Fruit fly (Drosophila melanogaster) whole organism, embryonic: Measurements from ENCODE around the gene Unc50.

Experiments used
- CG10209 ChIP-seq: fragments of 200-800 bp; sonication (Bioruptor generic); optimal IDR thresholded peaks from 3 replicates; lab custom pipeline; 2017; ENCODE audit warnings: missing biosample characterization, mild to moderate bottlenecking, missing genetic modification characterization, missing genetic modification reagents
- CG10366 ChIP-seq: fragments of 200-800 bp; sonication (Bioruptor generic); IDR thresholded peaks from 2 replicates; pipeline ENCODE4 v1.3.6; 2022; ENCODE audit warnings: missing biosample characterization, missing genetic modification characterization
- CG11398 ChIP-seq: fragments of 200-800 bp; sonication (Bioruptor generic); optimal IDR thresholded peaks from 2 replicates; lab custom pipeline; 2016; ENCODE audit warnings: missing biosample characterization, missing genetic modification characterization
- CG13424 ChIP-seq: fragments of 200-800 bp; sonication (Bioruptor generic); optimal IDR thresholded peaks from 2 replicates; lab custom pipeline; 2019; ENCODE audit warnings: missing biosample characterization, mild to moderate bottlenecking, missing genetic modification characterization, moderate library complexity
- CG15514 ChIP-seq: fragments of 200-800 bp; sonication (Bioruptor generic); optimal IDR thresholded peaks from 3 replicates; lab custom pipeline; 2017; ENCODE audit warnings: missing biosample characterization, missing genetic modification characterization, mild to moderate bottlenecking, moderate library complexity, missing genetic modification reagents
- CG15601 ChIP-seq: fragments of 200-800 bp; sonication (Bioruptor generic); optimal IDR thresholded peaks from 3 replicates; lab custom pipeline; 2019; ENCODE audit warnings: missing biosample characterization, mild to moderate bottlenecking, missing genetic modification characterization, moderate library complexity
- CG17612 ChIP-seq: fragments of 200-800 bp; sonication (Bioruptor generic); IDR thresholded peaks from 2 replicates; pipeline ENCODE4 v1.3.6; 2022; ENCODE audit warnings: missing biosample characterization, missing genetic modification characterization
- CG6854 ChIP-seq: fragments of 200-800 bp; sonication (Bioruptor generic); optimal IDR thresholded peaks from 3 replicates; lab custom pipeline; 2017; ENCODE audit warnings: missing biosample characterization, mild to moderate bottlenecking, missing genetic modification characterization
- CG7745 ChIP-seq: fragments of 200-800 bp; sonication (Bioruptor generic); optimal IDR thresholded peaks from 2 replicates; lab custom pipeline; 2018; ENCODE audit warnings: missing biosample characterization, mild to moderate bottlenecking, missing genetic modification characterization, moderate library complexity
- CG9727 ChIP-seq: fragments of 200-800 bp; sonication (Bioruptor generic); optimal IDR thresholded peaks from 3 replicates; lab custom pipeline; 2017; ENCODE audit warnings: missing biosample characterization, mild to moderate bottlenecking, missing genetic modification characterization
- CG9817 ChIP-seq: fragments of 200-800 bp; sonication (Bioruptor generic); optimal IDR thresholded peaks from 2 replicates; lab custom pipeline; 2018; ENCODE audit warnings: missing biosample characterization, mild to moderate bottlenecking, missing genetic modification characterization, moderate library complexity
- Camta ChIP-seq: fragments of 200-800 bp; sonication (Bioruptor generic); optimal IDR thresholded peaks from 2 replicates; lab custom pipeline; 2016; ENCODE audit warnings: missing biosample characterization, missing genetic modification characterization
- CoRest ChIP-seq: fragments of 200-800 bp; sonication (Bioruptor generic); optimal IDR thresholded peaks from 3 replicates; lab custom pipeline; 2018; ENCODE audit warnings: missing biosample characterization, mild to moderate bottlenecking, missing genetic modification characterization, moderate library complexity
- Dad ChIP-seq: fragments of 200-800 bp; sonication (Bioruptor generic); optimal IDR thresholded peaks from 3 replicates; lab custom pipeline; 2016; ENCODE audit warnings: missing biosample characterization, missing genetic modification characterization
- E2f2 ChIP-seq: fragments of 200-800 bp; sonication (Bioruptor generic); IDR thresholded peaks from 2 replicates; pipeline ENCODE4 v1.3.6; 2022; ENCODE audit warnings: missing biosample characterization, missing genetic modification characterization
- Eip74EF ChIP-seq, 2 experiments: fragments of 200-800 bp in 1 of 2; fragments of >200 bp in 1 of 2; sonication (Bioruptor generic) in 1 of 2; optimal IDR thresholded peaks; 2 replicates each; lab custom pipeline; 2017 to 2019; ENCODE audit warnings: missing biosample characterization in 2 of 2, missing genetic modification characterization in 2 of 2, mild to moderate bottlenecking in 1 of 2, moderate library complexity in 1 of 2
- Fer1 ChIP-seq: fragments of 200-800 bp; sonication (Bioruptor generic); optimal IDR thresholded peaks from 2 replicates; lab custom pipeline; 2017; ENCODE audit warnings: missing biosample characterization, mild to moderate bottlenecking, missing genetic modification characterization
- HHEX ChIP-seq: fragments of 200-800 bp; sonication (Bioruptor generic); optimal IDR thresholded peaks from 3 replicates; lab custom pipeline; 2017; ENCODE audit warnings: missing biosample characterization, mild to moderate bottlenecking, missing genetic modification characterization, missing genetic modification reagents
- HLH4C ChIP-seq: fragments of 200-800 bp; sonication (Bioruptor generic); IDR thresholded peaks from 3 replicates; pipeline ENCODE4 v1.3.6; 2022; ENCODE audit warnings: missing biosample characterization, missing genetic modification characterization; ENCODE audit not compliant: partially characterized antibody
- HLHmδ ChIP-seq: fragments of 200-800 bp; sonication (Bioruptor generic); optimal IDR thresholded peaks from 2 replicates; lab custom pipeline; 2018; ENCODE audit warnings: missing biosample characterization, mild to moderate bottlenecking, missing genetic modification characterization, moderate library complexity
- HmgZ ChIP-seq: fragments of 200-800 bp; sonication (Bioruptor generic); optimal IDR thresholded peaks from 2 replicates; lab custom pipeline; 2018; ENCODE audit warnings: missing biosample characterization, mild to moderate bottlenecking, missing genetic modification characterization
- Jarid2 ChIP-seq: fragments of 200-800 bp; sonication (Bioruptor generic); optimal IDR thresholded peaks from 3 replicates; lab custom pipeline; 2017; ENCODE audit warnings: mild to moderate bottlenecking, missing biosample characterization, missing genetic modification reagents, missing genetic modification characterization
- Lhr ChIP-seq: fragments of 200-800 bp; sonication (Bioruptor generic); optimal IDR thresholded peaks from 3 replicates; lab custom pipeline; 2017; ENCODE audit warnings: mild to moderate bottlenecking, missing biosample characterization, missing genetic modification reagents, missing genetic modification characterization
- MESR4 ChIP-seq: fragments of 200-800 bp; sonication (Bioruptor generic); optimal IDR thresholded peaks from 2 replicates; lab custom pipeline; 2018; ENCODE audit warnings: missing biosample characterization, mild to moderate bottlenecking, missing genetic modification characterization, moderate library complexity
- NC2β ChIP-seq: fragments of 200-800 bp; sonication (Bioruptor generic); optimal IDR thresholded peaks from 2 replicates; lab custom pipeline; 2016; ENCODE audit warnings: missing biosample characterization, missing genetic modification characterization
- Oli ChIP-seq: fragments of 200-800 bp; sonication (Bioruptor generic); optimal IDR thresholded peaks from 2 replicates; lab custom pipeline; 2018; ENCODE audit warnings: missing biosample characterization, mild to moderate bottlenecking, missing genetic modification characterization, moderate library complexity
- Sin3A ChIP-seq: fragments of >200 bp; optimal IDR thresholded peaks from 2 replicates; lab custom pipeline; 2018
- Sry-β ChIP-seq: fragments of 200-800 bp; sonication (Bioruptor generic); optimal IDR thresholded peaks from 2 replicates; lab custom pipeline; 2018; ENCODE audit warnings: missing biosample characterization, mild to moderate bottlenecking, missing genetic modification characterization, moderate library complexity
- TFAM ChIP-seq: fragments of 200-800 bp; sonication (Bioruptor generic); optimal IDR thresholded peaks from 2 replicates; lab custom pipeline; 2017; ENCODE audit warnings: missing biosample characterization, missing genetic modification characterization, inconsistent platforms
- btn ChIP-seq: fragments of 200-800 bp; sonication (Bioruptor generic); optimal IDR thresholded peaks from 2 replicates; lab custom pipeline; 2016; ENCODE audit warnings: missing biosample characterization, missing genetic modification characterization
- chm ChIP-seq: fragments of 200-800 bp; sonication (Bioruptor generic); IDR thresholded peaks from 2 replicates; pipeline ENCODE4 v1.3.6; 2022; ENCODE audit warnings: missing biosample characterization, missing genetic modification characterization
- emc ChIP-seq: fragments of 200-800 bp; sonication (Bioruptor generic); optimal IDR thresholded peaks from 2 replicates; lab custom pipeline; 2016; ENCODE audit warnings: missing biosample characterization, missing genetic modification characterization
- fd96Cb ChIP-seq: fragments of 200-800 bp; sonication (Bioruptor generic); optimal IDR thresholded peaks from 2 replicates; lab custom pipeline; 2018; ENCODE audit warnings: missing biosample characterization, mild to moderate bottlenecking, missing genetic modification characterization, moderate library complexity
- fu2 ChIP-seq: fragments of 200-800 bp; sonication (Bioruptor generic); optimal IDR thresholded peaks from 2 replicates; lab custom pipeline; 2016; ENCODE audit warnings: missing biosample characterization, missing genetic modification characterization
- gfzf ChIP-seq: fragments of 200-800 bp; sonication (Bioruptor generic); optimal IDR thresholded peaks from 2 replicates; lab custom pipeline; 2016; ENCODE audit warnings: missing biosample characterization, mild to moderate bottlenecking, missing genetic modification characterization, moderate library complexity
- her ChIP-seq: fragments of 200-800 bp; sonication (Bioruptor generic); optimal IDR thresholded peaks from 2 replicates; lab custom pipeline; 2016; ENCODE audit warnings: missing biosample characterization, missing genetic modification characterization
- jumu ChIP-seq: fragments of 200-800 bp; sonication (Bioruptor generic); optimal IDR thresholded peaks from 3 replicates; lab custom pipeline; 2016; ENCODE audit warnings: missing biosample characterization, missing genetic modification characterization
- lbe ChIP-seq: fragments of 200-800 bp; sonication (Bioruptor generic); optimal IDR thresholded peaks from 2 replicates; lab custom pipeline; 2016; ENCODE audit warnings: missing biosample characterization, mild to moderate bottlenecking, missing genetic modification characterization
- mam ChIP-seq: fragments of 200-800 bp; sonication (Bioruptor generic); optimal IDR thresholded peaks from 3 replicates; lab custom pipeline; 2016; ENCODE audit warnings: missing biosample characterization, missing genetic modification characterization
- mirr ChIP-seq: fragments of 200-800 bp; sonication (Bioruptor generic); optimal IDR thresholded peaks from 3 replicates; lab custom pipeline; 2018; ENCODE audit warnings: missing biosample characterization, mild to moderate bottlenecking, missing genetic modification characterization
- pb ChIP-seq: fragments of 200-800 bp; sonication (Bioruptor generic); optimal IDR thresholded peaks from 3 replicates; lab custom pipeline; 2016; ENCODE audit warnings: missing biosample characterization, missing genetic modification characterization
- prd ChIP-seq, 3 experiments: fragments of >200 bp in 2 of 3; fragments of 200-800 bp in 1 of 3; sonication (Bioruptor generic) in 1 of 3; optimal IDR thresholded peaks in 2 of 3; IDR thresholded peaks in 1 of 3; 2 replicates in 2 of 3; 3 replicates in 1 of 3; pipeline versions ENCODE4 v1.3.6 to Lab custom; 2017 to 2022; ENCODE audit warnings: missing biosample characterization in 1 of 3, missing genetic modification characterization in 1 of 3
- psq ChIP-seq: fragments of 200-800 bp; sonication (Bioruptor generic); optimal IDR thresholded peaks from 2 replicates; lab custom pipeline; 2017; ENCODE audit warnings: missing biosample characterization, missing genetic modification characterization
- tgo ChIP-seq: fragments of 200-800 bp; sonication (Bioruptor generic); IDR thresholded peaks from 3 replicates; pipeline ENCODE4 v1.3.6; 2022; ENCODE audit warnings: missing biosample characterization, missing genetic modification characterization
- tx ChIP-seq: fragments of 200-800 bp; sonication (Bioruptor generic); optimal IDR thresholded peaks from 2 replicates; lab custom pipeline; 2016; ENCODE audit warnings: missing biosample characterization, missing genetic modification characterization

The Unc50 gene

DNA sequence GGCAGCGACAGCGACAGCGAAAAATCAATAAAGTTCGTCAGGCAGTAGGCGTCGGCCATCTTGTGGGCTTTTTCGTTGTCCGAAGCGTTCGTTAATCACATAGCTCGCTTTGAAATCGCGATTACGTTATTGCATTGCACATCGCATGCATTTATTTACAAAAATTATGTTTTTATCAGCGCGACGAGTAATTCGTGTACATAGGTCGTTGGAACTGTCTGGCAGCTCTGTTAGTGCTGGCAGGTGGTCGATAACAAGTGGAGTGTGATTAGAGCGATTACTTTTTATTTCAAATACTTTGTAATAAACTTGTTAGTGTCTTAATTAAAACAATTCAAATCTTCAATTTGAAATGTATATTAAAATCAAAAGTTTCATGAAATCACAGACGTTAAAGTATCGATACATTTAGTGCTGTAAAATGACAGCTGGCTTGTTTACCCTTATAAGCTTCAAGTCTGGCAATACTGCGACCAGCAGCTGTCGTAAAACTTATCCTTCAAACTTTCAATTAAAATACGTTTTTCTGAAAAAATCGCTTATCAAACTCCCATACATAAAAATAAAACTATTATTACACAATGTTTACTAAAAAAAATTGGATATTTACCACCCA is 12.6 kb downstream of the Unc50 start, which contains the start of gene CG8032 (continued):
- TF ChIP-seq CG15601: peak; percentile 41
- no peak for TF ChIP-seq Jarid2 (GFP tag; lab: Kevin White, UChicago)
- peak; percentile 54 for TF ChIP-seq CoRest (tag; lab: Kevin White, UChicago)
- TF ChIP-seq HLH4C (GFP tag; lab: Robert Waterston, UW): peak; percentile 59; the same call in 2 of the 3 replicates
- peak; percentile 54 for TF ChIP-seq E2f2 (GFP tag; lab: Robert Waterston, UW)
- TF ChIP-seq chm (GFP tag; lab: Robert Waterston, UW): no peak
- peak; percentile 69 for TF ChIP-seq NC2β (GFP tag; lab: Kevin White, UChicago)
- TF ChIP-seq Dad (GFP tag; lab: Kevin White, UChicago): peak; percentile 0
- no peak for TF ChIP-seq Oli
- peak; percentile 5 for TF ChIP-seq CG10209 (GFP tag; lab: Kevin White, UChicago)
- TF ChIP-seq CG9727 (GFP tag; lab: Kevin White, UChicago): peak; percentile 49
- TF ChIP-seq jumu: peak; percentile 44
- no peak for TF ChIP-seq CG7745 (tag; lab: Kevin White, UChicago)
- TF ChIP-seq CG13424 (tag; lab: Kevin White, UChicago): peak; percentile 62
- peak; percentile 2 for TF ChIP-seq emc
- TF ChIP-seq pb: no peak
- peak; percentile 70 for TF ChIP-seq HmgZ (tag; lab: Kevin White, UChicago)
- TF ChIP-seq CG17612: no peak
- TF ChIP-seq TFAM (GFP tag; lab: Kevin White, UChicago): no peak
- TF ChIP-seq, all 482 proteins: peak for 227

DNA sequence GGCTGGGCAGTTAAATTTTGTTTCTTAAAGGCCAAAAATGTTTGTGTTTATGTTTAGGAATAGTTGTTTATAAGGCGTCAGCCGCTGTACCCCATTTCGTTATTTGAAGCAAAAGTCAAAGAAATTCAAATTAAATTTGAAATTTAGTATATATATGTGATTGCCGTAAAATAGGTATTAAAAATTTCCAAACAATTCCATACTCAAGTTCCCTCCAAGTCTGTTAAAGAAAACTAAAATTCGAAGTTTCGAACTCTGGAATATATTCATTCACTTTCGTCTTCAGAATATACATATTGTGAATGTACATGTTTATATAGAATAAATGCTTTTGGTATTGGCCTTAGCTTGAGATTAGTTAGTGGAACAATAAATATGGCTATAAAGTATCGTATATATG is 15.8 kb downstream of the Unc50 start, which contains the start of gene bel:
TSS of gene bel (minus strand) at position 101 of the 400 bp plus-strand sequence.
- TF ChIP-seq CG10366 (GFP tag; lab: Robert Waterston, UW) (no peak), CG9817 (no peak), CG11398 (GFP tag; lab: Kevin White, UChicago) (no peak), Fer1 (GFP tag; lab: Kevin White, UChicago) (no peak), fu2 (GFP tag; lab: Kevin White, UChicago) (no peak), tgo (GFP tag; lab: Robert Waterston, UW) (0 out of 3 replicates have a peak, but pooled peaks have one; percentile 1)
- TF ChIP-seq, all 482 proteins: peak for 1

DNA sequence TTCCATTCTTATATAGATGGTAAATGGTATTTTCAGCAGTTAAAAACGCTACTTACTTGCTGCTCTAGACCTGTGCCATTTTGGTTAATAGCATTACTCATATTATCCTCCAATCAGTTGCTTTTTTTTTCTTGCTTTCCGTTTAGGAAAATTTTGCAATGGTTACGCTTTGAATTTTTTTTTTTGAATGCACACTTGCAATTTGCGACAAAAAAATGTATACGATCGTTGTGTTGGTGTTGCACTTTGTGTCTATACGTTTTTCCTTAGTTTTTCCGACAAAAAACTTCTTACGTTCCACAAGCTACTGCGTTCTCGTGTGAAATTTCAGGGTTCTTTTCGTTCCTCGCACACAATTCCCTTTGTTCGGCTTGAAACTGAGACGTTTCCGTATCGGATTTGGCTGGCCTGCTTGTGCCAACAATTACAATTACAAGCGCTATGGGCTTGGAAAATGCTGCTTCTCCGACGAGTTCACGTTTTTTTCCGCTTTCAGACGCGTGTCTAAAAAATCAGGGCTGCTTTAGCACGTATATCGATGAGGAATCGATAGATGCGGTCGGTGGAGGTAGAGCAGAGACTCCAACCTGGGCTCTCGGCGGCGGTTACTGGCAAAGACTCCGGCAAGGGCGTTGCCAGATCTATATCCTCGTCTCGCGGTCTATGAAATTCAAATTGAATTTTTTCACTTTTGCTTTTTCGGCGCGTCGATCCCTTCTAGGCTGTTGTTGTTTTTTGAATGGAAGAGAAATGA is 16.3 kb downstream of the Unc50 start:
- no peak for TF ChIP-seq Sry-β (GFP tag; lab: Kevin White, UChicago)
- no peak for TF ChIP-seq btn (GFP tag; lab: Kevin White, UChicago)
- no peak for TF ChIP-seq prd (optimal IDR thresholded peaks at IDR 0.05; lab: Kevin White, UChicago)
- TF ChIP-seq prd (GFP tag; IDR thresholded peaks at IDR 0.05; lab: Robert Waterston, UW): peak; percentile 55; the same call in 2 of the 3 replicates
- peak; percentile 67 for TF ChIP-seq her
- peak; percentile 29 for TF ChIP-seq mirr (GFP tag; lab: Kevin White, UChicago)
- peak; percentile 65 for TF ChIP-seq gfzf (GFP tag; lab: Kevin White, UChicago)
- TF ChIP-seq fd96Cb: no peak
- no peak for TF ChIP-seq tx (GFP tag; lab: Kevin White, UChicago)
- no peak for TF ChIP-seq Oli
- TF ChIP-seq mam (GFP tag; lab: Kevin White, UChicago): peak; percentile 62
- TF ChIP-seq MESR4 (GFP tag; lab: Kevin White, UChicago): peak; percentile 95
- TF ChIP-seq Eip74EF (GFP tag; optimal IDR thresholded peaks at IDR 0.05; lab: Kevin White, UChicago): peak in 1 of 2 experiments; percentile 14
- TF ChIP-seq lbe: no peak
- peak; percentile 90 for TF ChIP-seq Lhr (GFP tag; lab: Kevin White, UChicago)
- peak; percentile 27 for TF ChIP-seq HLHmδ (GFP tag; lab: Kevin White, UChicago)
- TF ChIP-seq Dad (GFP tag; lab: Kevin White, UChicago): peak; percentile 65
- peak; percentile 34 for TF ChIP-seq Camta (GFP tag; lab: Kevin White, UChicago)
- no peak for TF ChIP-seq CG6854 (GFP tag; lab: Kevin White, UChicago)
- peak; percentile 50 for TF ChIP-seq HHEX
- TF ChIP-seq Sin3A: peak; percentile 78
- TF ChIP-seq CG15514: peak; percentile 96
- no peak for TF ChIP-seq psq (GFP tag; lab: Kevin White, UChicago)
